Worm (Caenorhabditis elegans): ENCODE measurements around the gene mans-3.

ce11 chrX:5120196-5120595 lies 45.0 kb upstream of the mans-3 start:
- TF ChIP-seq unc-62 (GFP tag; optimal IDR thresholded peaks at IDR 0.05 in 1 of 2) = no peak
- TF ChIP-seq unc-62 (tag; optimal IDR thresholded peaks at IDR 0.05) = no peak
- no peak for TF ChIP-seq R02D3.7 (tag; optimal IDR thresholded peaks at IDR 0.05)
- TF ChIP-seq mep-1 (tag; optimal IDR thresholded peaks at IDR 0.05) = no peak

Data from whole organism, L4 larva.